Fruit fly (Drosophila melanogaster) whole organism, prepupa: ENCODE results near the gene eIF1.

Source experiments
- CG10631 ChIP-seq: fragments of 200-800 bp; sonication (Bioruptor generic); optimal IDR thresholded peaks from 2 replicates; lab custom pipeline; 2016; ENCODE audit warnings: missing biosample characterization, missing genetic modification characterization
- CG11762 ChIP-seq: fragments of 200-800 bp; sonication (Bioruptor generic); optimal IDR thresholded peaks from 3 replicates; lab custom pipeline; 2016; ENCODE audit warnings: missing biosample characterization, missing genetic modification characterization; ENCODE audit not compliant: insufficient read depth
- CG15336 ChIP-seq: fragments of 200-800 bp; sonication (Bioruptor generic); IDR thresholded peaks from 2 replicates; pipeline ENCODE4 v1.3.6; 2022; ENCODE audit warnings: missing biosample characterization, missing genetic modification characterization
- CG1621 ChIP-seq: fragments of 200-800 bp; sonication (Bioruptor generic); optimal IDR thresholded peaks from 3 replicates; lab custom pipeline; 2018; ENCODE audit warnings: missing biosample characterization, mild to moderate bottlenecking, missing genetic modification characterization
- Eip93F ChIP-seq: fragments of 200-800 bp; sonication (Bioruptor generic); optimal IDR thresholded peaks from 2 replicates; lab custom pipeline; 2016; ENCODE audit warnings: missing biosample characterization, mild to moderate bottlenecking, missing genetic modification characterization
- Hr39 ChIP-seq: fragments of 200-800 bp; sonication (Bioruptor generic); optimal IDR thresholded peaks from 2 replicates; lab custom pipeline; 2016; ENCODE audit warnings: missing biosample characterization, missing genetic modification characterization
- esn ChIP-seq: fragments of 200-800 bp; sonication (Bioruptor generic); optimal IDR thresholded peaks from 2 replicates; lab custom pipeline; 2016; ENCODE audit warnings: missing biosample characterization, mild to moderate bottlenecking, missing genetic modification characterization, moderate library complexity

dm6 chr3L:3187263-3187662 lies 35.9 kb upstream of the eIF1 start, which contains the start of gene CG14957:
- TF ChIP-seq esn (GFP tag; lab: Kevin White, UChicago) = no peak
- TF ChIP-seq CG11762 (GFP tag; lab: Kevin White, UChicago) = no peak
- TF ChIP-seq CG10631 (GFP tag; lab: Kevin White, UChicago) = no peak
- no peak for TF ChIP-seq CG15336 (GFP tag; lab: Robert Waterston, UW)
- TF ChIP-seq Eip93F = no peak
- no peak for TF ChIP-seq CG1621 (tag; lab: Kevin White, UChicago)
- no peak for TF ChIP-seq Hr39 (GFP tag; lab: Kevin White, UChicago)
